Worm (Caenorhabditis elegans) whole organism, L3 larva: ENCODE results near the gene pho-8.

ENCODE experiments used
- ama-1 ChIP-seq: fragments of 150-350 bp; optimal IDR thresholded peaks from 2 replicates; lab custom pipeline; 2018
- ceh-16 ChIP-seq: sonication (generic microtip); optimal IDR thresholded peaks from 2 replicates; lab custom pipeline; 2017; ENCODE audit warnings: missing biosample characterization, missing genetic modification characterization
- eor-1 ChIP-seq, 2 experiments: fragments of 150-350 bp; optimal IDR thresholded peaks; 2 replicates each; lab custom pipeline; 2014 to 2018; ENCODE audit warnings: missing biosample characterization in 2 of 2, missing genetic modification characterization in 2 of 2
- hmg-11 ChIP-seq: sonication (generic microtip); optimal IDR thresholded peaks from 2 replicates; lab custom pipeline; 2016; ENCODE audit warnings: missing genetic modification characterization, missing compliant biosample characterization
- nhr-67 ChIP-seq: fragments of 150-350 bp; optimal IDR thresholded peaks from 2 replicates; lab custom pipeline; 2014; ENCODE audit warnings: missing biosample characterization, missing genetic modification characterization
- pqm-1 ChIP-seq: fragments of 150-350 bp; optimal IDR thresholded peaks from 2 replicates; lab custom pipeline; 2017; ENCODE audit warnings: missing biosample characterization, missing genetic modification characterization, inconsistent platforms
- skn-1 ChIP-seq: fragments of 150-350 bp; optimal IDR thresholded peaks from 2 replicates; lab custom pipeline; 2014; ENCODE audit warnings: missing biosample characterization, missing genetic modification characterization

- no peak for TF ChIP-seq pqm-1 (tag; lab: Kevin White, UChicago)
- TF ChIP-seq nhr-67 (tag; lab: Kevin White, UChicago) = no peak
- no peak for TF ChIP-seq ceh-16 (tag; lab: Kevin White, UChicago)
- no peak for TF ChIP-seq skn-1 (tag; lab: Kevin White, UChicago)
- TF ChIP-seq hmg-11 = no peak
- TF ChIP-seq ama-1 = no peak
- TF ChIP-seq eor-1 (tag; optimal IDR thresholded peaks at IDR 0.05; lab: Kevin White, UChicago) = no peak
Measured at ce11 chrV:11789474-11789873, 43.9 kb upstream of the pho-8 start, which contains the start of gene D2023.1.
